Worm (Caenorhabditis elegans) whole organism, young adult: ENCODE measurements around the gene unc-61.

Source experiments
- B0336.3 ChIP-seq: fragments of 200-800 bp; sonication (Bioruptor generic); IDR thresholded peaks from 2 replicates; pipeline ENCODE4 v1.3.6; 2022; ENCODE audit warnings: missing genetic modification characterization, missing compliant biosample characterization
- Y53G8AR.9 ChIP-seq: fragments of 200-800 bp; sonication (Bioruptor generic); conservative IDR thresholded peaks from 2 replicates; pipeline ENCODE4 v1.3.6; 2022; ENCODE audit warnings: missing genetic modification reagents, missing genetic modification characterization, missing compliant biosample characterization
- Y56A3A.18 ChIP-seq: fragments of 200-800 bp; sonication (Bioruptor generic); IDR thresholded peaks from 2 replicates; pipeline ENCODE4 v1.3.6; 2022; ENCODE audit warnings: missing genetic modification reagents, missing genetic modification characterization, missing compliant biosample characterization
- Y95B8A.8 ChIP-seq: fragments of 200-800 bp; sonication (Bioruptor generic); IDR thresholded peaks from 2 replicates; pipeline ENCODE4 v1.3.6; 2022; ENCODE audit warnings: missing genetic modification reagents, missing genetic modification characterization, missing compliant biosample characterization
- ama-1 ChIP-seq, 3 experiments: fragments of 150-350 bp in 1 of 3; sonication (generic microtip) in 2 of 3; optimal IDR thresholded peaks; 2 replicates each; lab custom pipeline; 2014 to 2018; ENCODE audit warnings: missing biosample characterization in 2 of 3, missing genetic modification characterization in 2 of 3, missing genetic modification reagents in 2 of 3
- attf-5 ChIP-seq: fragments of 200-800 bp; sonication (Bioruptor generic); optimal IDR thresholded peaks from 2 replicates; lab custom pipeline; 2018; ENCODE audit warnings: mild to moderate bottlenecking, missing genetic modification characterization, missing compliant biosample characterization
- bed-1 ChIP-seq: fragments of 200-800 bp; sonication (Bioruptor generic); IDR thresholded peaks from 2 replicates; pipeline ENCODE4 v1.3.6; 2022; ENCODE audit warnings: missing genetic modification reagents, missing genetic modification characterization, missing compliant biosample characterization
- ccch-3 ChIP-seq: fragments of 200-800 bp; sonication (Bioruptor generic); optimal IDR thresholded peaks from 2 replicates; lab custom pipeline; 2018; ENCODE audit warnings: mild to moderate bottlenecking, missing genetic modification characterization, missing compliant biosample characterization
- cebp-1 ChIP-seq, 2 experiments: fragments of 200-800 bp in 1 of 2; sonication (Bioruptor generic) in 1 of 2; sonication (generic microtip) in 1 of 2; IDR thresholded peaks in 1 of 2; optimal IDR thresholded peaks in 1 of 2; 2 replicates each; pipeline versions ENCODE4 v1.3.6 to Lab custom; 2017 to 2022; ENCODE audit warnings: missing compliant biosample characterization in 2 of 2, missing genetic modification characterization in 2 of 2, mild to moderate bottlenecking in 1 of 2, missing genetic modification reagents in 1 of 2, moderate library complexity in 1 of 2
- cebp-2 ChIP-seq: fragments of 200-800 bp; sonication (Bioruptor generic); IDR thresholded peaks from 2 replicates; pipeline ENCODE4 v1.3.6; 2022; ENCODE audit warnings: missing genetic modification characterization, missing compliant biosample characterization
- dox-1 ChIP-seq: fragments of 200-800 bp; sonication (Bioruptor generic); IDR thresholded peaks from 2 replicates; pipeline ENCODE4 v1.3.6; 2022; ENCODE audit warnings: missing genetic modification reagents, missing genetic modification characterization, missing compliant biosample characterization
- egl-44 ChIP-seq: fragments of 200-800 bp; sonication (Bioruptor generic); IDR thresholded peaks from 2 replicates; pipeline ENCODE4 v1.3.6; 2022; ENCODE audit warnings: missing genetic modification reagents, missing genetic modification characterization, missing compliant biosample characterization
- hsf-1 ChIP-seq: fragments of 200-800 bp; sonication (Bioruptor generic); IDR thresholded peaks from 2 replicates; pipeline ENCODE4 v1.3.6; 2022; ENCODE audit warnings: missing genetic modification reagents, missing genetic modification characterization, missing compliant biosample characterization
- lag-1 ChIP-seq: fragments of 200-800 bp; sonication (Bioruptor generic); IDR thresholded peaks from 2 replicates; pipeline ENCODE4 v1.3.6; 2022; ENCODE audit warnings: missing genetic modification reagents, missing genetic modification characterization, missing compliant biosample characterization
- let-526 ChIP-seq: fragments of 200-800 bp; sonication (Bioruptor generic); IDR thresholded peaks from 2 replicates; pipeline ENCODE4 v1.3.6; 2022; ENCODE audit warnings: missing genetic modification reagents, missing genetic modification characterization, missing compliant biosample characterization
- lin-35 ChIP-seq, 3 experiments: fragments of 150-350 bp in 2 of 3; sonication (generic microtip) in 1 of 3; optimal IDR thresholded peaks; 2 replicates each; lab custom pipeline; 2014 to 2018; ENCODE audit warnings: missing biosample characterization in 3 of 3, missing genetic modification characterization in 3 of 3, missing genetic modification reagents in 3 of 3
- lsl-1 ChIP-seq: fragments of 200-800 bp; sonication (Bioruptor generic); optimal IDR thresholded peaks from 2 replicates; lab custom pipeline; 2018; ENCODE audit warnings: mild to moderate bottlenecking, missing genetic modification characterization, moderate library complexity, missing compliant biosample characterization
- madf-3 ChIP-seq: fragments of 200-800 bp; sonication (Bioruptor generic); IDR thresholded peaks from 2 replicates; pipeline ENCODE4 v1.3.6; 2022; ENCODE audit warnings: missing genetic modification reagents, missing genetic modification characterization, missing compliant biosample characterization
- madf-6 ChIP-seq: fragments of 200-800 bp; sonication (Bioruptor generic); IDR thresholded peaks from 2 replicates; pipeline ENCODE4 v1.3.6; 2022; ENCODE audit warnings: missing genetic modification reagents, missing genetic modification characterization, missing compliant biosample characterization
- mcd-1 ChIP-seq: fragments of 200-800 bp; sonication (Bioruptor generic); IDR thresholded peaks from 2 replicates; pipeline ENCODE4 v1.3.6; 2022; ENCODE audit warnings: missing genetic modification reagents, missing genetic modification characterization, missing compliant biosample characterization
- mxl-1 ChIP-seq: sonication (generic microtip); optimal IDR thresholded peaks from 2 replicates; lab custom pipeline; 2016; ENCODE audit warnings: missing genetic modification characterization, missing compliant biosample characterization
- nfyb-1 ChIP-seq: fragments of 200-800 bp; sonication (Bioruptor generic); IDR thresholded peaks from 2 replicates; pipeline ENCODE4 v1.3.6; 2022; ENCODE audit warnings: missing genetic modification reagents, missing genetic modification characterization, missing compliant biosample characterization
- rec-8 ChIP-seq, 2 experiments: sonication (generic microtip); optimal IDR thresholded peaks; 2 replicates each; lab custom pipeline; 2016; ENCODE audit warnings: mild to moderate bottlenecking in 2 of 2, missing genetic modification characterization in 2 of 2, missing genetic modification reagents in 2 of 2, missing genotype in 2 of 2, missing biosample characterization in 1 of 2, missing compliant biosample characterization in 1 of 2, moderate library complexity in 1 of 2
- snpc-3.4 ChIP-seq: sonication (generic microtip); optimal IDR thresholded peaks from 2 replicates; lab custom pipeline; 2017; ENCODE audit warnings: missing genetic modification characterization, mild to moderate bottlenecking, missing compliant biosample characterization, antibody characterized with exemption, moderate library complexity, missing genotype, missing genetic modification reagents
- snpc-4 ChIP-seq, 5 experiments: fragments of 150-350 bp in 1 of 5; sonication (generic microtip) in 4 of 5; optimal IDR thresholded peaks; 2 replicates each; lab custom pipeline; 2014 to 2018; ENCODE audit warnings: missing genetic modification characterization in 5 of 5, missing biosample characterization in 3 of 5, antibody characterized with exemption in 2 of 5, mild to moderate bottlenecking in 2 of 5, missing compliant biosample characterization in 2 of 5, missing genotype in 2 of 5, moderate library complexity in 2 of 5, missing genetic modification reagents in 1 of 5
- zfh-2 ChIP-seq: fragments of 200-800 bp; sonication (Bioruptor generic); conservative IDR thresholded peaks from 2 replicates; pipeline ENCODE4 v1.3.6; 2022; ENCODE audit warnings: missing genetic modification reagents, missing genetic modification characterization, missing compliant biosample characterization
- ztf-6 ChIP-seq: fragments of 200-800 bp; sonication (Bioruptor generic); IDR thresholded peaks from 2 replicates; pipeline ENCODE4 v1.3.6; 2022; ENCODE audit warnings: missing genetic modification reagents, missing genetic modification characterization, missing compliant biosample characterization

Gene unc-61

DNA sequence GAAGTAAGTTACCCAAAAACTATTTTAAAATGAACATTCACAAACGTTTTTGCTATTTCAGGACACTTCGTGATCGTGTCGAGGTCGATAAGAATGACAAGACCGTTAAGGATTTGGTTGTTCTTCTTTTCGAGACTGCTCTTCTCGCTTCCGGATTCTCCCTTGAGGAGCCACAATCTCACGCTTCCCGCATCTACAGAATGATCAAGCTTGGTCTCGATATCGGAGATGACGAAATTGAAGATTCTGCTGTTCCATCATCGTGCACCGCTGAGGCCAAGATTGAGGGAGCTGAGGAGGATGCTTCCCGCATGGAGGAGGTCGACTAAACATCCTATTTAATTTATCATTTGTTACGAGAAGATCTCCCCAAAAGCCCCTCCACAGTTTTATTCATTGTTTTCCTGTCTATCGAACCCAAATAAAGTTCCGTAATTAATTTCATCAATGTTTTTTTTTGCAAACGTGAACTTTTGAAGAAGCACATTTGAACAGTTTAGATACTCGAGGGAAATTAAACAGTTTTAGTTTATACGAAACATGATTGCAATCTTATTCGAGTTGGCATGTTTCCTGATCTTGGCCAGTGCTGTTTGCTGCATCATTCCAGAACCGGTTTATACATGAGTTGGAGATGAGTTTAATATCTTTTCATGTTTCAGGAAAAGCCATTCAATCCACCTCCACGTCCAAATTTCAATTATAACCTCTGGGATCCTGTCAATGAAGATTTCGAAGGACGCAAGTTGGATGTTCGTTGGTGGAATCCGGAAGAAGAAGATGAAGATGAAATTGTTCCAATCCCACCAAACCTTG is 45.7 kb downstream of the unc-61 start, which contains the start of gene C47E8.11 (continued):
- peak; percentile 75 for TF ChIP-seq nfyb-1 (GFP tag; lab: Robert Waterston, UW)
- peak; percentile 92 for TF ChIP-seq Y56A3A.18
- no peak for TF ChIP-seq egl-44 (GFP tag; lab: Robert Waterston, UW)
- TF ChIP-seq let-526 (GFP tag; lab: Robert Waterston, UW) = no peak; the same call in 1 of the 2 replicates
- peak; percentile 6; the same call in 1 of the 2 replicates for TF ChIP-seq lag-1 (GFP tag; lab: Robert Waterston, UW)
- peak in 1 of 3 experiments; percentile 62 for TF ChIP-seq lin-35 (GFP tag; optimal IDR thresholded peaks at IDR 0.05; lab: Kevin White, UChicago)
- TF ChIP-seq zfh-2 = peak; percentile 51

DNA sequence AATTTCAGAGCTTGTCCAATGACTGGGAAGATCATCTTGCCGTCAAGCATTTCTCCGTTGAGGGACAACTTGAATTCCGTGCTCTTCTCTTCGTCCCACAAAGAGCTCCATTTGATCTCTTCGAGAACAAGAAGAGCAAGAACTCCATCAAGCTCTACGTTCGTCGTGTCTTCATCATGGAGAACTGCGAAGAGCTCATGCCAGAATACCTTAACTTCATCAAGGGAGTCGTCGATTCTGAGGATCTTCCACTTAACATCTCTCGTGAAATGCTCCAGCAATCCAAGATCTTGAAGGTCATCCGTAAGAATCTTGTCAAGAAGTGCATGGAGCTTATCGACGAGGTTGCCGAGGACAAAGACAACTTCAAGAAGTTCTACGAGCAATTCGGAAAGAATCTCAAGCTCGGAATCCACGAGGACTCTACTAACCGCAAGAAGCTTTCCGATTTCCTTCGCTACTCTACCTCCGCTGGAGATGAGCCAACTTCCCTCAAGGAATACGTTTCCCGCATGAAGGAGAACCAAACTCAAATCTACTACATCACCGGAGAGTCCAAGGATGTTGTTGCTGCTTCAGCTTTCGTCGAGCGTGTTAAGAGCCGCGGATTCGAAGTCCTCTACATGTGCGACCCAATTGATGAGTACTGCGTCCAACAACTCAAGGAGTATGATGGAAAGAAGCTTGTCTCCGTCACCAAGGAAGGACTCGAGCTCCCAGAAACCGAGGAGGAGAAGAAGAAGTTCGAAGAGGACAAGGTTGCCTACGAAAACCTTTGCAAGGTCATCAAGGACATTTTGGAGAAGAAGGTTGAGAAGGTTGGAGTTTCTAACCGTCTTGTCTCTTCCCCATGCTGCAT is 46.7 kb downstream of the unc-61 start:
- TF ChIP-seq mcd-1 (peak; percentile 40; the same call in 1 of the 2 replicates), zfh-2 (0 out of 2 replicates have a peak, but pooled peaks have one; percentile 54), lsl-1 (GFP tag; lab: Kevin White, UChicago) (peak; percentile 29), dox-1 (GFP tag; lab: Robert Waterston, UW) (peak; percentile 9), mxl-1 (tag; lab: Kevin White, UChicago) (no peak), Y95B8A.8 (GFP tag; lab: Robert Waterston, UW) (peak; percentile 7; the same call in 1 of the 2 replicates), snpc-4 (GFP tag; optimal IDR thresholded peaks at IDR 0.05; lab: Kevin White, UChicago) (no peak), snpc-4 (tag; optimal IDR thresholded peaks at IDR 0.05; lab: Kevin White, UChicago) (peak in 1 of 4 experiments; percentile 30), attf-5 (GFP tag; lab: Kevin White, UChicago) (no peak), madf-3 (GFP tag; lab: Robert Waterston, UW) (no peak), hsf-1 (GFP tag; lab: Robert Waterston, UW) (peak; percentile 66), ama-1 (optimal IDR thresholded peaks at IDR 0.05; lab: Kevin White, UChicago) (peak; percentile 65), ama-1 (GFP tag; optimal IDR thresholded peaks at IDR 0.05; lab: Kevin White, UChicago) (no peak), snpc-3.4 (peak; percentile 26), B0336.3 (GFP tag; lab: Robert Waterston, UW) (peak; percentile 5), nfyb-1 (GFP tag; lab: Robert Waterston, UW) (peak; percentile 7; the same call in 1 of the 2 replicates), ccch-3 (GFP tag; lab: Kevin White, UChicago) (no peak), madf-6 (GFP tag; lab: Robert Waterston, UW) (peak; percentile 5; the same call in 1 of the 2 replicates), cebp-1 (GFP tag; IDR thresholded peaks at IDR 0.05; lab: Robert Waterston, UW) (no peak), cebp-1 (tag; optimal IDR thresholded peaks at IDR 0.05; lab: Kevin White, UChicago) (peak; percentile 12), Y53G8AR.9 (GFP tag; lab: Robert Waterston, UW) (peak; percentile 28; the same call in 1 of the 2 replicates), rec-8 (tag; optimal IDR thresholded peaks at IDR 0.05; lab: Kevin White, UChicago) (no peak), bed-1 (GFP tag; lab: Robert Waterston, UW) (0 out of 2 replicates have a peak, but pooled peaks have one; percentile 15), cebp-2 (GFP tag; lab: Robert Waterston, UW) (peak; percentile 33; the same call in 1 of the 2 replicates), Y56A3A.18 (peak; percentile 23), lag-1 (GFP tag; lab: Robert Waterston, UW) (no peak), ztf-6 (GFP tag; lab: Robert Waterston, UW) (peak; percentile 17; the same call in 1 of the 2 replicates)
